Worm (Caenorhabditis elegans) whole organism, mixed stage, embryonic: ENCODE results near the gene Y27F2A.10.

Experiments used
- M03D4.4 ChIP-seq: sonication (generic microtip); optimal IDR thresholded peaks from 2 replicates; lab custom pipeline; 2017; ENCODE audit warnings: mild to moderate bottlenecking, missing genetic modification characterization, missing compliant biosample characterization
- blmp-1 ChIP-seq: fragments of 150-350 bp; optimal IDR thresholded peaks from 2 replicates; lab custom pipeline; 2014; ENCODE audit warnings: missing biosample characterization, missing genetic modification characterization
- ceh-39 ChIP-seq: fragments of 150-350 bp; optimal IDR thresholded peaks from 2 replicates; lab custom pipeline; 2014; ENCODE audit warnings: missing biosample characterization, missing genetic modification characterization
- ceh-43 ChIP-seq: fragments of 200-800 bp; sonication (Bioruptor generic); optimal IDR thresholded peaks from 2 replicates; lab custom pipeline; 2018; ENCODE audit warnings: mild to moderate bottlenecking, missing genetic modification characterization, moderate library complexity, missing compliant biosample characterization
- ces-1 ChIP-seq: fragments of 150-350 bp; optimal IDR thresholded peaks from 2 replicates; lab custom pipeline; 2014; ENCODE audit warnings: missing biosample characterization, missing genetic modification reagents, missing genetic modification characterization
- cnd-1 ChIP-seq: fragments of 200-800 bp; sonication (Bioruptor generic); optimal IDR thresholded peaks from 2 replicates; lab custom pipeline; 2018; ENCODE audit warnings: mild to moderate bottlenecking, missing genetic modification characterization, missing compliant biosample characterization
- drap-1 ChIP-seq: fragments of 200-800 bp; sonication (Bioruptor generic); optimal IDR thresholded peaks from 3 replicates; lab custom pipeline; 2018; ENCODE audit warnings: mild to moderate bottlenecking, missing genetic modification characterization, missing compliant biosample characterization
- elt-1 ChIP-seq: sonication (generic microtip); optimal IDR thresholded peaks from 2 replicates; lab custom pipeline; 2017; ENCODE audit warnings: missing genetic modification characterization, mild to moderate bottlenecking, missing compliant biosample characterization, antibody characterized with exemption, moderate library complexity, borderline replicate concordance; ENCODE audit not compliant: insufficient read depth
- elt-3 ChIP-seq: fragments of 150-350 bp; optimal IDR thresholded peaks from 2 replicates; lab custom pipeline; 2014; ENCODE audit warnings: missing biosample characterization, missing genetic modification characterization
- flh-1 ChIP-seq: fragments of 200-800 bp; sonication (Bioruptor generic); optimal IDR thresholded peaks from 2 replicates; lab custom pipeline; 2018; ENCODE audit warnings: mild to moderate bottlenecking, missing genetic modification characterization, moderate library complexity, missing compliant biosample characterization
- ham-2 ChIP-seq: fragments of 200-800 bp; sonication (Bioruptor generic); optimal IDR thresholded peaks from 2 replicates; lab custom pipeline; 2018; ENCODE audit warnings: mild to moderate bottlenecking, missing genetic modification characterization, missing compliant biosample characterization
- hlh-1 ChIP-seq: fragments of 150-350 bp; optimal IDR thresholded peaks from 2 replicates; lab custom pipeline; 2014; ENCODE audit warnings: missing biosample characterization, missing genetic modification reagents, missing genetic modification characterization
- lin-13 ChIP-seq: fragments of 150-350 bp; optimal IDR thresholded peaks from 2 replicates; lab custom pipeline; 2014; ENCODE audit warnings: missing biosample characterization, missing genetic modification characterization
- lin-32 ChIP-seq: fragments of 200-800 bp; sonication (Bioruptor generic); optimal IDR thresholded peaks from 2 replicates; lab custom pipeline; 2018; ENCODE audit warnings: mild to moderate bottlenecking, missing genetic modification characterization, missing compliant biosample characterization
- lsy-2 ChIP-seq: fragments of 150-350 bp; optimal IDR thresholded peaks from 2 replicates; lab custom pipeline; 2014; ENCODE audit warnings: missing biosample characterization, missing genetic modification characterization
- mab-5 ChIP-seq: fragments of 150-350 bp; optimal IDR thresholded peaks from 2 replicates; lab custom pipeline; 2014; ENCODE audit warnings: missing biosample characterization, missing genetic modification characterization
- mep-1 ChIP-seq: fragments of 150-350 bp; optimal IDR thresholded peaks from 2 replicates; lab custom pipeline; 2017; ENCODE audit warnings: missing biosample characterization, missing genetic modification reagents, missing genetic modification characterization, inconsistent platforms
- mls-2 ChIP-seq: sonication (generic microtip); optimal IDR thresholded peaks from 2 replicates; lab custom pipeline; 2016; ENCODE audit warnings: mild to moderate bottlenecking, missing genetic modification characterization, moderate library complexity, missing compliant biosample characterization
- nhr-12 ChIP-seq: fragments of 150-350 bp; optimal IDR thresholded peaks from 2 replicates; lab custom pipeline; 2014; ENCODE audit warnings: missing biosample characterization, missing genetic modification characterization
- nhr-2 ChIP-seq: fragments of 150-350 bp; optimal IDR thresholded peaks from 2 replicates; lab custom pipeline; 2014; ENCODE audit warnings: missing biosample characterization, missing genetic modification characterization
- nhr-76 ChIP-seq: sonication (generic microtip); optimal IDR thresholded peaks from 2 replicates; lab custom pipeline; 2017; ENCODE audit warnings: missing biosample characterization, missing genetic modification characterization
- pha-4 ChIP-seq: fragments of 150-350 bp; optimal IDR thresholded peaks from 2 replicates; lab custom pipeline; 2018; ENCODE audit warnings: missing biosample characterization, missing genetic modification reagents, missing genetic modification characterization
- snpc-4 ChIP-seq: fragments of 150-350 bp; optimal IDR thresholded peaks from 2 replicates; lab custom pipeline; 2014; ENCODE audit warnings: missing biosample characterization, missing genetic modification characterization
- sptf-1 ChIP-seq: sonication (generic microtip); optimal IDR thresholded peaks from 2 replicates; lab custom pipeline; 2017; ENCODE audit warnings: mild to moderate bottlenecking, missing genetic modification characterization, moderate library complexity, missing compliant biosample characterization
- unc-120 ChIP-seq: sonication (generic microtip); optimal IDR thresholded peaks from 2 replicates; lab custom pipeline; 2017; ENCODE audit warnings: missing genetic modification characterization, missing compliant biosample characterization; ENCODE audit not compliant: poor library complexity, severe bottlenecking
- unc-39 ChIP-seq: fragments of 150-350 bp; optimal IDR thresholded peaks from 2 replicates; lab custom pipeline; 2014; ENCODE audit warnings: missing biosample characterization, missing genetic modification characterization
- unc-62 ChIP-seq: fragments of 150-350 bp; optimal IDR thresholded peaks from 2 replicates; lab custom pipeline; 2014; ENCODE audit warnings: missing biosample characterization, missing genetic modification reagents, missing genetic modification characterization
- zip-8 ChIP-seq: fragments of 150-350 bp; optimal IDR thresholded peaks from 2 replicates; lab custom pipeline; 2014; ENCODE audit warnings: missing biosample characterization, missing genetic modification characterization
- ztf-11 ChIP-seq: fragments of 150-350 bp; optimal IDR thresholded peaks from 2 replicates; lab custom pipeline; 2014; ENCODE audit warnings: missing biosample characterization, missing genetic modification characterization

Y27F2A.10 gene

ce11 chrII:3158985-3159384 lies 13.1 kb downstream of the Y27F2A.10 start, which contains the start of gene sri-34:
Gene sri-34, minus strand, starts transcription at chrII:3159085.
- TF ChIP-seq lsy-2 (tag; lab: Kevin White, UChicago) (no peak), hlh-1 (tag; lab: Kevin White, UChicago) (no peak), flh-1 (GFP tag; lab: Kevin White, UChicago) (no peak), lin-13 (tag; lab: Kevin White, UChicago) (no peak), elt-3 (tag; lab: Kevin White, UChicago) (no peak)
- TF ChIP-seq, all 35 proteins: peak for 0

DNA sequence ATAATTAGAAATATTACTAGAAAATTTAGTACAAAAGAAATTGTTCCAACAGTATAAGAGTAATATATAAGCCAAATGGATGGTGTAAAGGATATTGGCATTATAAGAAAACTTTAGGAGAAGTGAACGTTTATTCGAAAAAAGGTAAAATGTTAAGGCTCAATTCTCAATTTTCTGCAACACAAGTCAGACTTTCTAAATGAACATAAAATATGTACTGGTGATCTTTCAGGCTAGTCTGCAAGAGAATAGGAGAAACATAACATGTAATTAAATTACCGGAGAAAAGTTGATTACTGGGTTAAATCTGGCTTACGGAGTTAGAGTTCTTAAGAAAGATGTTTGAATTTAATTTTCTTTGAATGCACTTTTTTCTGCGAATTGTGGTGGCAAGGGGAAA lies 15.3 kb downstream of the Y27F2A.10 start, which contains the start of gene sri-33:
Gene sri-33, minus strand, starts transcription at position 101 of the 400 bp plus-strand sequence.
- TF ChIP-seq ceh-39 (tag; lab: Kevin White, UChicago) (no peak), lin-32 (GFP tag; lab: Kevin White, UChicago) (no peak), cnd-1 (no peak), blmp-1 (no peak), ztf-11 (tag; lab: Kevin White, UChicago) (no peak), ham-2 (GFP tag; lab: Kevin White, UChicago) (no peak), sptf-1 (no peak), lsy-2 (tag; lab: Kevin White, UChicago) (no peak), unc-120 (tag; lab: Kevin White, UChicago) (no peak), zip-8 (tag; lab: Kevin White, UChicago) (no peak), nhr-12 (tag; lab: Kevin White, UChicago) (no peak), nhr-76 (tag; lab: Kevin White, UChicago) (no peak), hlh-1 (tag; lab: Kevin White, UChicago) (no peak), snpc-4 (tag; lab: Kevin White, UChicago) (no peak), mep-1 (tag; lab: Kevin White, UChicago) (no peak), unc-39 (no peak), pha-4 (tag; lab: Kevin White, UChicago) (no peak)

- no peak for TF ChIP-seq elt-1
- TF ChIP-seq elt-3 (tag; lab: Kevin White, UChicago), result no peak
- TF ChIP-seq, all 35 proteins: peak for 0
These were observed 17.7 kb downstream of the Y27F2A.10 start, which contains the start of gene sri-32 for ce11 chrII:3154383-3154782. Gene sri-32, minus strand, starts transcription at chrII:3154483.

- no peak for TF ChIP-seq flh-1 (GFP tag; lab: Kevin White, UChicago)
- no peak for TF ChIP-seq M03D4.4 (tag; lab: Kevin White, UChicago)
- TF ChIP-seq ham-2 (GFP tag; lab: Kevin White, UChicago), result no peak
- no peak for TF ChIP-seq drap-1 (GFP tag; lab: Kevin White, UChicago)
- TF ChIP-seq zip-8 (tag; lab: Kevin White, UChicago), result no peak
These were observed 20.5 kb downstream of the Y27F2A.10 start, which contains the start of the genes T10D4.14 and T10D4.19 for ce11 chrII:3151615-3152014. Gene T10D4.14, minus strand, starts transcription at chrII:3151715. Gene T10D4.19, plus strand, starts transcription at chrII:3151918.

ce11 chrII:3149521-3150190 lies 22.4 kb downstream of the Y27F2A.10 start, which contains the start of the genes T10D4.11 and T10D4.1:
Gene T10D4.11, minus strand, starts transcription at chrII:3149621.
Gene T10D4.1, plus strand, starts transcription at chrII:3150140.
- TF ChIP-seq unc-62, result no peak
- no peak for TF ChIP-seq mab-5
- TF ChIP-seq M03D4.4 (tag; lab: Kevin White, UChicago), result no peak
- no peak for TF ChIP-seq elt-3 (tag; lab: Kevin White, UChicago)
- no peak for TF ChIP-seq ceh-39 (tag; lab: Kevin White, UChicago)
- no peak for TF ChIP-seq sptf-1

- TF ChIP-seq nhr-76 (tag; lab: Kevin White, UChicago) (no peak), mep-1 (tag; lab: Kevin White, UChicago) (no peak), unc-120 (tag; lab: Kevin White, UChicago) (no peak), sptf-1 (no peak), hlh-1 (tag; lab: Kevin White, UChicago) (no peak), nhr-2 (tag; lab: Kevin White, UChicago) (no peak), cnd-1 (no peak), flh-1 (GFP tag; lab: Kevin White, UChicago) (no peak), lin-32 (GFP tag; lab: Kevin White, UChicago) (no peak), elt-3 (tag; lab: Kevin White, UChicago) (no peak), zip-8 (tag; lab: Kevin White, UChicago) (no peak), ces-1 (GFP tag; lab: Kevin White, UChicago) (no peak), ham-2 (GFP tag; lab: Kevin White, UChicago) (no peak), pha-4 (tag; lab: Kevin White, UChicago) (no peak), mls-2 (tag; lab: Kevin White, UChicago) (no peak), unc-62 (no peak), blmp-1 (no peak), ceh-43 (no peak), M03D4.4 (tag; lab: Kevin White, UChicago) (no peak), snpc-4 (tag; lab: Kevin White, UChicago) (no peak)
These were observed 23.7 kb downstream of the Y27F2A.10 start for ce11 chrII:3148404-3148803.
